Fruit fly (Drosophila melanogaster) whole organism, embryonic: ENCODE data around the gene CG8065.

ENCODE experiments used
- Blimp-1 ChIP-seq: fragments of 200-800 bp; sonication (Bioruptor generic); optimal IDR thresholded peaks from 3 replicates; lab custom pipeline; 2018; ENCODE audit warnings: missing biosample characterization, missing genetic modification characterization, mild to moderate bottlenecking, moderate library complexity, missing genetic modification reagents
- CG11695 ChIP-seq: fragments of 200-800 bp; sonication (Bioruptor generic); IDR thresholded peaks from 3 replicates; pipeline ENCODE4 v1.3.6; 2022; ENCODE audit warnings: missing biosample characterization, missing genetic modification characterization
- CG13287 ChIP-seq: fragments of 200-800 bp; sonication (Bioruptor generic); IDR thresholded peaks from 2 replicates; pipeline ENCODE4 v1.3.6; 2022; ENCODE audit warnings: missing biosample characterization, missing genetic modification characterization; ENCODE audit not compliant: partially characterized antibody
- CG17612 ChIP-seq: fragments of 200-800 bp; sonication (Bioruptor generic); IDR thresholded peaks from 2 replicates; pipeline ENCODE4 v1.3.6; 2022; ENCODE audit warnings: missing biosample characterization, missing genetic modification characterization
- CG32772 ChIP-seq: fragments of 200-800 bp; sonication (Bioruptor generic); IDR thresholded peaks from 2 replicates; pipeline ENCODE4 v1.3.6; 2022; ENCODE audit warnings: missing biosample characterization, missing genetic modification characterization
- CG7839 ChIP-seq: fragments of 200-800 bp; sonication (Bioruptor generic); optimal IDR thresholded peaks from 3 replicates; lab custom pipeline; 2018; ENCODE audit warnings: missing biosample characterization, mild to moderate bottlenecking, missing genetic modification characterization, moderate library complexity
- Gsc ChIP-seq: fragments of 200-800 bp; sonication (Bioruptor generic); IDR thresholded peaks from 2 replicates; pipeline ENCODE4 v1.3.6; 2022; ENCODE audit warnings: missing biosample characterization, missing genetic modification characterization
- Med ChIP-seq: fragments of 200-800 bp; sonication (Bioruptor generic); peaks from one replicate; lab custom pipeline; 2016; ENCODE audit warnings: missing biosample characterization, missing genetic modification characterization, mild to moderate bottlenecking, inconsistent platforms, moderate library complexity
- al ChIP-seq: fragments of 200-800 bp; sonication (Bioruptor generic); IDR thresholded peaks from 2 replicates; pipeline ENCODE4 v1.3.6; 2022; ENCODE audit warnings: missing biosample characterization, missing genetic modification characterization
- dan ChIP-seq: fragments of 200-800 bp; sonication (Bioruptor generic); IDR thresholded peaks from 2 replicates; pipeline ENCODE4 v1.3.6; 2022; ENCODE audit warnings: missing biosample characterization, missing genetic modification characterization
- pfk ChIP-seq: fragments of 200-800 bp; sonication (Bioruptor generic); optimal IDR thresholded peaks from 2 replicates; lab custom pipeline; 2018; ENCODE audit warnings: missing biosample characterization, mild to moderate bottlenecking, missing genetic modification characterization, moderate library complexity
- sisA ChIP-seq: fragments of 200-800 bp; sonication (Bioruptor generic); IDR thresholded peaks from 2 replicates; pipeline ENCODE4 v1.3.6; 2022; ENCODE audit warnings: missing biosample characterization, missing genetic modification characterization

- no peak for TF ChIP-seq Gsc (GFP tag; lab: Robert Waterston, UW)
- TF ChIP-seq CG13287 (GFP tag; lab: Robert Waterston, UW), result no peak
- TF ChIP-seq CG7839 (tag; lab: Kevin White, UChicago), result no peak
- no peak for TF ChIP-seq Med (GFP tag; lab: Kevin White, UChicago)
- no peak for TF ChIP-seq CG32772 (GFP tag; lab: Robert Waterston, UW)
- no peak for TF ChIP-seq sisA (GFP tag; lab: Robert Waterston, UW)
- TF ChIP-seq dan (GFP tag; lab: Robert Waterston, UW), result no peak
- no peak for TF ChIP-seq pfk
- no peak for TF ChIP-seq Blimp-1 (GFP tag; lab: Kevin White, UChicago)
- no peak for TF ChIP-seq CG17612
- no peak for TF ChIP-seq CG11695 (GFP tag; lab: Robert Waterston, UW)
- no peak for TF ChIP-seq al (GFP tag; lab: Robert Waterston, UW)
These were observed 28.6 kb upstream of the CG8065 start for dm6 chr3L:10186893-10187292.
